Fruit fly (Drosophila melanogaster) whole organism, prepupa: ENCODE results near the gene CG44037.

Experiments used
- Blimp-1 ChIP-seq: fragments of 200-800 bp; sonication (Bioruptor generic); optimal IDR thresholded peaks from 3 replicates; lab custom pipeline; 2017; ENCODE audit warnings: missing biosample characterization, missing genetic modification characterization, mild to moderate bottlenecking, moderate library complexity, missing genetic modification reagents
- CG10631 ChIP-seq: fragments of 200-800 bp; sonication (Bioruptor generic); optimal IDR thresholded peaks from 2 replicates; lab custom pipeline; 2016; ENCODE audit warnings: missing biosample characterization, missing genetic modification characterization
- CG10669 ChIP-seq: fragments of 200-800 bp; sonication (Bioruptor generic); optimal IDR thresholded peaks from 3 replicates; lab custom pipeline; 2018; ENCODE audit warnings: missing biosample characterization, mild to moderate bottlenecking, missing genetic modification characterization, moderate library complexity
- CG11762 ChIP-seq: fragments of 200-800 bp; sonication (Bioruptor generic); optimal IDR thresholded peaks from 3 replicates; lab custom pipeline; 2016; ENCODE audit warnings: missing biosample characterization, missing genetic modification characterization; ENCODE audit not compliant: insufficient read depth
- CG15336 ChIP-seq: fragments of 200-800 bp; sonication (Bioruptor generic); IDR thresholded peaks from 2 replicates; pipeline ENCODE4 v1.3.6; 2022; ENCODE audit warnings: missing biosample characterization, missing genetic modification characterization
- CG1621 ChIP-seq: fragments of 200-800 bp; sonication (Bioruptor generic); optimal IDR thresholded peaks from 3 replicates; lab custom pipeline; 2018; ENCODE audit warnings: missing biosample characterization, mild to moderate bottlenecking, missing genetic modification characterization
- CG16779 ChIP-seq: fragments of 200-800 bp; sonication (Bioruptor generic); optimal IDR thresholded peaks from 3 replicates; lab custom pipeline; 2017; ENCODE audit warnings: missing biosample characterization, mild to moderate bottlenecking, missing genetic modification characterization
- CG3032 ChIP-seq: fragments of 200-800 bp; optimal IDR thresholded peaks from 2 replicates; lab custom pipeline; 2019; ENCODE audit warnings: missing biosample characterization, mild to moderate bottlenecking, missing genetic modification characterization, moderate library complexity
- CG31627 ChIP-seq: fragments of 200-800 bp; sonication (Bioruptor generic); optimal IDR thresholded peaks from 3 replicates; lab custom pipeline; 2016; ENCODE audit warnings: missing biosample characterization, missing genetic modification characterization
- CG3919 ChIP-seq: fragments of 200-800 bp; sonication (Bioruptor generic); optimal IDR thresholded peaks from 3 replicates; lab custom pipeline; 2016; ENCODE audit warnings: missing biosample characterization, missing genetic modification characterization
- CG4318 ChIP-seq: fragments of 200-800 bp; sonication (Bioruptor generic); optimal IDR thresholded peaks from 3 replicates; lab custom pipeline; 2017; ENCODE audit warnings: missing biosample characterization, mild to moderate bottlenecking, missing genetic modification characterization
- CG6163 ChIP-seq: fragments of 200-800 bp; sonication (Bioruptor generic); IDR thresholded peaks from 3 replicates; pipeline ENCODE4 v1.3.6; 2022; ENCODE audit warnings: missing biosample characterization, missing genetic modification characterization
- CG6792 ChIP-seq: fragments of 200-800 bp; sonication (Bioruptor generic); optimal IDR thresholded peaks from 3 replicates; lab custom pipeline; 2016; ENCODE audit warnings: missing biosample characterization, missing genetic modification characterization
- CG6808 ChIP-seq: fragments of 200-800 bp; sonication (Bioruptor generic); optimal IDR thresholded peaks from 3 replicates; lab custom pipeline; 2017; ENCODE audit warnings: missing biosample characterization, missing genetic modification characterization, mild to moderate bottlenecking, moderate library complexity, missing genetic modification reagents
- CG6854 ChIP-seq: fragments of 200-800 bp; sonication (Bioruptor generic); optimal IDR thresholded peaks from 2 replicates; lab custom pipeline; 2017; ENCODE audit warnings: missing biosample characterization, mild to moderate bottlenecking, missing genetic modification characterization
- CG8319 ChIP-seq: fragments of 200-800 bp; sonication (Bioruptor generic); optimal IDR thresholded peaks from 3 replicates; lab custom pipeline; 2016; ENCODE audit warnings: missing biosample characterization, missing genetic modification characterization
- CG8632 ChIP-seq: fragments of 200-800 bp; sonication (Bioruptor generic); optimal IDR thresholded peaks from 3 replicates; lab custom pipeline; 2016; ENCODE audit warnings: missing biosample characterization, missing genetic modification characterization
- Eip78C ChIP-seq: fragments of 200-800 bp; sonication (Bioruptor generic); peaks from one replicate; lab custom pipeline; 2016; ENCODE audit warnings: missing biosample characterization, missing genetic modification characterization
- Hr39 ChIP-seq: fragments of 200-800 bp; sonication (Bioruptor generic); optimal IDR thresholded peaks from 2 replicates; lab custom pipeline; 2016; ENCODE audit warnings: missing biosample characterization, missing genetic modification characterization
- Lpt ChIP-seq: fragments of 200-800 bp; sonication (Bioruptor generic); optimal IDR thresholded peaks from 3 replicates; lab custom pipeline; 2016; ENCODE audit warnings: missing biosample characterization, missing genetic modification characterization
- Smox ChIP-seq: fragments of 200-800 bp; sonication (Bioruptor generic); optimal IDR thresholded peaks from 3 replicates; lab custom pipeline; 2016; ENCODE audit warnings: missing biosample characterization, missing genetic modification characterization
- Sox15 ChIP-seq: fragments of 200-800 bp; sonication (Bioruptor generic); optimal IDR thresholded peaks from 3 replicates; lab custom pipeline; 2016; ENCODE audit warnings: missing biosample characterization, missing genetic modification characterization
- achi ChIP-seq: fragments of 200-800 bp; sonication (Bioruptor generic); optimal IDR thresholded peaks from 3 replicates; lab custom pipeline; 2016; ENCODE audit warnings: missing biosample characterization, missing genetic modification characterization
- acj6 ChIP-seq: fragments of 200-800 bp; sonication (Bioruptor generic); optimal IDR thresholded peaks from 3 replicates; lab custom pipeline; 2016; ENCODE audit warnings: missing biosample characterization, missing genetic modification characterization
- cyc ChIP-seq: fragments of 200-800 bp; sonication (Bioruptor generic); optimal IDR thresholded peaks from 3 replicates; lab custom pipeline; 2016; ENCODE audit warnings: missing biosample characterization, missing genetic modification characterization
- dac ChIP-seq: fragments of 200-800 bp; sonication (Bioruptor generic); optimal IDR thresholded peaks from 2 replicates; lab custom pipeline; 2017; ENCODE audit warnings: missing biosample characterization, mild to moderate bottlenecking, missing genetic modification characterization
- fd59A ChIP-seq: fragments of 200-800 bp; sonication (Bioruptor generic); optimal IDR thresholded peaks from 2 replicates; lab custom pipeline; 2017; ENCODE audit warnings: missing biosample characterization, mild to moderate bottlenecking, missing genetic modification characterization, missing genetic modification reagents
- net ChIP-seq: fragments of 200-800 bp; sonication (Bioruptor generic); optimal IDR thresholded peaks from 3 replicates; lab custom pipeline; 2016; ENCODE audit warnings: missing biosample characterization, missing genetic modification characterization
- pdm3 ChIP-seq: fragments of 200-800 bp; sonication (Bioruptor generic); optimal IDR thresholded peaks from 3 replicates; lab custom pipeline; 2016; ENCODE audit warnings: missing biosample characterization, missing genetic modification characterization
- salr ChIP-seq, 2 experiments: fragments of 200-800 bp; sonication (Bioruptor generic); optimal IDR thresholded peaks; 3 replicates each; lab custom pipeline; 2016 to 2018; ENCODE audit warnings: missing biosample characterization in 2 of 2, missing genetic modification characterization in 2 of 2, mild to moderate bottlenecking in 1 of 2
- svp ChIP-seq: fragments of 200-800 bp; sonication (Bioruptor generic); peaks from one replicate; lab custom pipeline; 2016; ENCODE audit warnings: missing biosample characterization, missing genetic modification characterization
- topi ChIP-seq: fragments of 200-800 bp; sonication (Bioruptor generic); optimal IDR thresholded peaks from 3 replicates; lab custom pipeline; 2016; ENCODE audit warnings: missing biosample characterization, missing genetic modification characterization
- vri ChIP-seq: fragments of 200-800 bp; sonication (Bioruptor generic); optimal IDR thresholded peaks from 3 replicates; lab custom pipeline; 2016; ENCODE audit warnings: missing biosample characterization, mild to moderate bottlenecking, missing genetic modification characterization

CG44037 gene

DNA sequence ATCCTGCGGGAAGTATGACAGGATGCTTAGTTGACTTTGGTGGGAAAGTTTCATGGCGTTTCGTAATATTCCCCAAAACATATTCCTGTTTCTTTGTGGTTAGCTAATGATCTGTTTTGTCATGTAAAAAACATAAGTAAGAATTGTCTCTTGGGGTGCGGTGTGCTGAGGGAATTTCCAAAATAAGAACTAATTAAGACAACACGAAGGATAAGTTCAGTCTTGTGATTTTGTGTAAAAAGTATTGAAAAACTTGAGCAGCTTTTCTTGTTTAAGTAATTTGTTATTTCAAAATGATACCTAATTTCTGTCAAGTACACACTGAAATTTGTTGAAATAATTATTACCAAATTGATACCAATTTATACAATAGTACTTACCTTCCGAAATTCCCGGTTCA is 4.7 kb upstream of the CG44037 start, which contains the start of gene CG3942:
Gene CG3942 (plus strand): TSS at position 301 of the 400 bp plus-strand sequence.
- no peak for TF ChIP-seq CG16779 (tag; lab: Kevin White, UChicago)
- TF ChIP-seq, all 60 proteins: peak for 0

DNA sequence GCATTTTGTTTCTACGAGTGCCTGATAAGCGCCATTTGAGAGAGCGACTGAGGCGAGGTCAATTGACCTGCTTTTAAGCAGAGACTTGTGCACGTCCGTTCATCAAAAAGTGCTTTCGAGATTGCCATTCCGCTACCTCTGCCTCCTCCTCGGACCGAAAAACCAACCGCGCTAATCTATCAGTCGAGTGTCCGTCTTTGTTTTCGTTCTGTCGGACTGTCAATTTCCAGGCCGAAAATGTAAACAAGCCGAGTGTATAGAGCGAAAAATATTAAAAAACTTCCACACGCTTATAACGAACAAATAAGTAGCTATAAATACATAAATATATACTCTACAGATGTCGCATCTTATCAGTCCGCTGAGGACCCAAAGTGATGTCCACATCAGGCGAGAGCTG is 476 bp downstream of the CG44037 start:
- TF ChIP-seq Sox15 (GFP tag; lab: Kevin White, UChicago): no peak
- TF ChIP-seq Eip78C (GFP tag; lab: Kevin White, UChicago): peak; percentile 58
- peak; percentile 100 for TF ChIP-seq svp

- TF ChIP-seq CG1621: no peak
- TF ChIP-seq Lpt (GFP tag; lab: Kevin White, UChicago): no peak
- TF ChIP-seq CG3919: no peak
- TF ChIP-seq Hr39: no peak
- no peak for TF ChIP-seq net
- no peak for TF ChIP-seq CG6808
- TF ChIP-seq acj6: no peak
- no peak for TF ChIP-seq Blimp-1
- no peak for TF ChIP-seq cyc
- no peak for TF ChIP-seq CG6854 (GFP tag; lab: Kevin White, UChicago)
- no peak for TF ChIP-seq salr (GFP tag; optimal IDR thresholded peaks at IDR 0.05; lab: Kevin White, UChicago)
- TF ChIP-seq CG6163 (GFP tag; lab: Robert Waterston, UW): no peak
- TF ChIP-seq CG31627 (GFP tag; lab: Kevin White, UChicago): no peak
- TF ChIP-seq CG8632 (GFP tag; lab: Kevin White, UChicago): no peak
- TF ChIP-seq Smox: no peak
Measured at dm6 chr3R:12259819-12260218, 1.3 kb downstream of the CG44037 start.

dm6 chr3R:12260669-12261068 is 2.1 kb downstream of the CG44037 start, which contains the start of gene CG44038:
TSS of gene CG44038 (plus strand) at chr3R:12260969.
- no peak for TF ChIP-seq CG4318 (GFP tag; lab: Kevin White, UChicago)
- TF ChIP-seq pdm3 (GFP tag; lab: Kevin White, UChicago): no peak
- TF ChIP-seq CG3919: no peak
- TF ChIP-seq, all 60 proteins: peak for 0

DNA sequence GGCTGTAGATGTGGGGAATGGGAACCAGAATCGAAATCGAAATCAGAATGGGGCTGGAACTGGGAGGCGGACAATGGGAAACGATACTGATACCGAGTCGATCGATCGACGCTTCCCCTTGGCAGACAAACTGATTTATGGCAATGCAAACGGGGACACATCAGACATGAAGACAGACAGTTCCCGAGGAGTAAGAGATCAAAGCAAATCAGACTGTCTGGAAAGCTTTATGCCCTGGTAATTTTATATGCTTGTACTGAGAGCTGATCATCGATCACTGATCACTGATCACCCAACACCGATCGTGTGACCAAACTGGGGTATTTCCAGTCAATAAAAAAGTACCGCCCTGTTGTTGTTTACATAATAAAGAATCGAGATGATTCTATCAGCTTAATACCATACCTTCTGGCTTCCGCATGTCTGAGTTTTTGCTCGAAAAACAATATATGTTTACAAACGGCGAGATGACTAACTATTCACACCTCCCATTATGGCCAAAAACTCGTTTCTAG is 11.4 kb downstream of the CG44037 start:
- TF ChIP-seq CG10631 (no peak), svp (peak; percentile 100)

dm6 chr3R:12270590-12270989 is 12.1 kb downstream of the CG44037 start, which contains the start of gene CG17738:
TSS of gene CG17738 (plus strand) at chr3R:12270890.
- TF ChIP-seq CG6792 (no peak), CG10669 (GFP tag; lab: Kevin White, UChicago) (no peak), dac (GFP tag; lab: Kevin White, UChicago) (no peak), CG8632 (GFP tag; lab: Kevin White, UChicago) (no peak), acj6 (no peak), vri (no peak), CG16779 (tag; lab: Kevin White, UChicago) (no peak), CG15336 (GFP tag; lab: Robert Waterston, UW) (no peak), Hr39 (no peak), Sox15 (GFP tag; lab: Kevin White, UChicago) (no peak), achi (GFP tag; lab: Kevin White, UChicago) (no peak), CG3032 (no peak), Smox (no peak), topi (no peak), CG11762 (GFP tag; lab: Kevin White, UChicago) (no peak), fd59A (GFP tag; lab: Kevin White, UChicago) (no peak), CG8319 (GFP tag; lab: Kevin White, UChicago) (no peak)
